Worm (Caenorhabditis elegans): ENCODE data around the gene Y38H8A.4.
A peak's percentile ranks its signal among the peaks of the same experiment; 100 is the strongest.

Y38H8A.4 gene

DNA sequence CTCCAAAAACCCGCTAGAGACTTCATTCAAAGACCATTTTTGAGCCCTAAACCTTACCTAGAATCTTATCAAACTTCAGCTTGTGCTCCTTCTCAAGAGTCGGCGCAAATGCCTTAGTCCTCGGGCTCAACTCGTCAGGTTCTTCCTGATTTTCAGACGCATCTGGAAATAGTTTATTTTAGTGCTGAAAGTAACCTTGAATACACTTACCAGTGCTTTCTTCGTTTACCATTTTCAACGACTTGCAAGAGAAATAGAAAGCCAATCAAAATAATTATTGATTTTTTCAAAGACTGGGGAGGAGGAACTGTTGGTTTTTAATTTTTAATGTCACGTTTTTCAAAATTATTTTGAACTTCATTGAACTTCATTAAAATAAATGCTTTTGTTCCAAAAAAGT lies at the start of gene Y38H8A.4, which contains the start of gene ttbk-8.1:
TSS of gene Y38H8A.4 (minus strand) at position 366 of the 400 bp plus-strand sequence.
TSS of gene ttbk-8.1 (plus strand) at position 301 of the 400 bp plus-strand sequence.
- no peak for TF ChIP-seq madf-9 (GFP tag; conservative IDR thresholded peaks at IDR 0.05)
- no peak for TF ChIP-seq ces-1 (GFP tag; optimal IDR thresholded peaks at IDR 0.05)
- TF ChIP-seq snpc-1.2 (GFP tag; IDR thresholded peaks at IDR 0.05) = no peak
- no peak for TF ChIP-seq madf-5 (GFP tag; IDR thresholded peaks at IDR 0.05)
- no peak for TF ChIP-seq nhr-28 (tag; optimal IDR thresholded peaks at IDR 0.05)
- no peak for TF ChIP-seq nhr-25 (tag; optimal IDR thresholded peaks at IDR 0.05; ENCODE audit: borderline replicate concordance, insufficient read depth)
- TF ChIP-seq saeg-2 (GFP tag; IDR thresholded peaks at IDR 0.05) = no peak
- no peak for TF ChIP-seq egl-27 (tag; optimal IDR thresholded peaks at IDR 0.05)
- no peak for TF ChIP-seq mdl-1 (tag; optimal IDR thresholded peaks at IDR 0.05)
- no peak for TF ChIP-seq unc-62 (GFP tag; optimal IDR thresholded peaks at IDR 0.05 in 1 of 2)
- no peak for TF ChIP-seq unc-62 (tag; optimal IDR thresholded peaks at IDR 0.05)
- TF ChIP-seq ceh-44 (GFP tag; IDR thresholded peaks at IDR 0.05) = no peak
- TF ChIP-seq ceh-28 (tag; optimal IDR thresholded peaks at IDR 0.05) = no peak
- TF ChIP-seq daf-12 (tag; optimal IDR thresholded peaks at IDR 0.05) = no peak
- TF ChIP-seq pha-4 (GFP tag; IDR thresholded peaks at IDR 0.05) = no peak
- TF ChIP-seq pha-4 (tag; optimal IDR thresholded peaks at IDR 0.05) = no peak
- TF ChIP-seq arid-1 (GFP tag; conservative IDR thresholded peaks at IDR 0.05) = no peak
- no peak for TF ChIP-seq D1046.2 (GFP tag; IDR thresholded peaks at IDR 0.05)
- TF ChIP-seq lin-15B (tag; optimal IDR thresholded peaks at IDR 0.05) = no peak
- no peak for TF ChIP-seq vab-7 (GFP tag; IDR thresholded peaks at IDR 0.05)

DNA sequence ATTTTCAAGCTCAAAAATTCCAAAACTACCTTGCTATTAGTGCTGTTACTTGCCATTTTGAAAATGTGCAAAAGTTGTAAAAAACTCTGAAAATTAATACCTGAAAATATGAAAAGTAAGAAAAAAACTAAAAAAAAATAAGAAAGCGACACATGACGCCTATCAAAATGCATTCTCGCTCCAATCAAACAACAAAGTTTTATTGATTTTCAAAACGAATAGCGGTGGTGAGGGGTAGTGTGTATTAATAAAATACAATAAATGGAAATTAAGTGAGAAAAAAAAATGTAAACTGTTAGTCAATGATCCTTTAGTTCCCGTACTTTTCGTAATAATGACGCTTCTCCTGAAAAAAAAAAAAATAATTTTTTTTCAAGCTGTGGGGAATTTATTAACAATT lies 49.6 kb upstream of the Y38H8A.4 start, which contains the start of gene dcap-2:
TSS of gene dcap-2 (minus strand) at position 86 of the 400 bp plus-strand sequence.
- TF ChIP-seq dmd-9 (GFP tag; IDR thresholded peaks at IDR 0.05) (no peak), snpc-4 (tag; optimal IDR thresholded peaks at IDR 0.05) (no peak), duxl-1 (tag; optimal IDR thresholded peaks at IDR 0.05; ENCODE audit: poor library complexity) (no peak), ceh-82 (tag; optimal IDR thresholded peaks at IDR 0.05) (no peak), nhr-77 (tag; optimal IDR thresholded peaks at IDR 0.05) (no peak), lin-13 (GFP tag; optimal IDR thresholded peaks at IDR 0.05) (no peak), Y105C5A.15 (GFP tag; IDR thresholded peaks at IDR 0.05) (no peak), mxl-2 (GFP tag; conservative IDR thresholded peaks at IDR 0.05) (no peak), spr-3 (GFP tag; optimal IDR thresholded peaks at IDR 0.05) (no peak), ZK546.5 (tag; optimal IDR thresholded peaks at IDR 0.05) (no peak), nhr-111 (GFP tag; optimal IDR thresholded peaks at IDR 0.05) (no peak), unc-130 (GFP tag; optimal IDR thresholded peaks at IDR 0.05) (no peak), lin-38 (GFP tag; IDR thresholded peaks at IDR 0.05) (peak; percentile 53), nhr-42 (GFP tag; IDR thresholded peaks at IDR 0.05) (no peak), R02D3.7 (tag; optimal IDR thresholded peaks at IDR 0.05) (no peak), dmd-6 (GFP tag; IDR thresholded peaks at IDR 0.05) (no peak), mes-2 (tag; optimal IDR thresholded peaks at IDR 0.05; ENCODE audit: poor library complexity, severe bottlenecking) (peak; percentile 5), lsy-2 (tag; optimal IDR thresholded peaks at IDR 0.05) (peak in 1 of 2 experiments; percentile 32), mep-1 (tag; optimal IDR thresholded peaks at IDR 0.05) (no peak), zag-1 (tag; optimal IDR thresholded peaks at IDR 0.05) (no peak), egl-27 (tag; optimal IDR thresholded peaks at IDR 0.05) (no peak), pqm-1 (tag; optimal IDR thresholded peaks at IDR 0.05) (no peak), jun-1 (tag; optimal IDR thresholded peaks at IDR 0.05) (no peak), fos-1 (tag; optimal IDR thresholded peaks at IDR 0.05) (no peak), hlh-30 (tag; optimal IDR thresholded peaks at IDR 0.05; ENCODE audit: insufficient read depth) (peak; percentile 81), ZK337.2 (GFP tag; IDR thresholded peaks at IDR 0.05) (no peak), nhr-25 (tag; optimal IDR thresholded peaks at IDR 0.05; ENCODE audit: borderline replicate concordance, insufficient read depth) (no peak), ztf-11 (tag; optimal IDR thresholded peaks at IDR 0.05) (no peak), tra-1 (GFP tag; IDR thresholded peaks at IDR 0.05) (no peak)
